Worm (Caenorhabditis elegans) whole organism, late embryonic: Measurements from ENCODE around the gene T20D4.11.

Experiments used
- C08G9.2 ChIP-seq: sonication (generic microtip); optimal IDR thresholded peaks from 2 replicates; lab custom pipeline; 2016; ENCODE audit warnings: mild to moderate bottlenecking, missing genetic modification characterization, moderate library complexity, missing compliant biosample characterization
- ceh-6 ChIP-seq: fragments of 200-800 bp; sonication (Bioruptor generic); optimal IDR thresholded peaks from 2 replicates; lab custom pipeline; 2018; ENCODE audit warnings: mild to moderate bottlenecking, missing genetic modification characterization, missing compliant biosample characterization
- fkh-10 ChIP-seq: fragments of 150-350 bp; optimal IDR thresholded peaks from 2 replicates; lab custom pipeline; 2014; ENCODE audit warnings: missing biosample characterization, missing genetic modification reagents, missing genetic modification characterization
- nhr-11 ChIP-seq: fragments of 150-350 bp; optimal IDR thresholded peaks from 2 replicates; lab custom pipeline; 2014; ENCODE audit warnings: missing biosample characterization, missing genetic modification characterization
- ttx-3 ChIP-seq: sonication (generic microtip); optimal IDR thresholded peaks from 2 replicates; lab custom pipeline; 2016; ENCODE audit warnings: missing genetic modification reagents, missing genetic modification characterization, missing compliant biosample characterization

DNA sequence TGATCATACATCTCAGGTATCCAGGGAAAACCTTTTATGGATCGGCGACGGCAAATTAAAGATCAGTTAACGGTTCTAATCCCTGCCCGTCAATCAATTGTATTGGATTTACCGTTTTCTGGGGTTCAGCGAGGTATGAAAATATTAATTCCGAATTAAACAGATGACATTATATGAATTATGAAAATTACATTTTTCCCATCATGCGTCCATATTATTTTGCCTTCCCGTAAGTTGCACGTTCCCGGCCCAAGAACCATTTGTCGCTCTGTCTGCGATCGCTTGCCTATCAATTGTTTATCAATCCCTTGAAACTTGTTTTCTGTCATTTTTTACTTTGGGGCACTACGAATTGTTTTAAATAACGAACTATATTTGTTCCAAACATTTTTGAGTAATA is 36.9 kb upstream of the T20D4.11 start:
- TF ChIP-seq nhr-11 (tag; lab: Kevin White, UChicago) = no peak
- TF ChIP-seq ceh-6 (GFP tag; lab: Kevin White, UChicago) = no peak
- TF ChIP-seq C08G9.2 = no peak
- no peak for TF ChIP-seq ttx-3 (tag; lab: Kevin White, UChicago)
- TF ChIP-seq fkh-10 (GFP tag; lab: Kevin White, UChicago) = no peak
